Worm (Caenorhabditis elegans): Measurements from ENCODE around the gene C48B4.3.

C48B4.3 gene

DNA sequence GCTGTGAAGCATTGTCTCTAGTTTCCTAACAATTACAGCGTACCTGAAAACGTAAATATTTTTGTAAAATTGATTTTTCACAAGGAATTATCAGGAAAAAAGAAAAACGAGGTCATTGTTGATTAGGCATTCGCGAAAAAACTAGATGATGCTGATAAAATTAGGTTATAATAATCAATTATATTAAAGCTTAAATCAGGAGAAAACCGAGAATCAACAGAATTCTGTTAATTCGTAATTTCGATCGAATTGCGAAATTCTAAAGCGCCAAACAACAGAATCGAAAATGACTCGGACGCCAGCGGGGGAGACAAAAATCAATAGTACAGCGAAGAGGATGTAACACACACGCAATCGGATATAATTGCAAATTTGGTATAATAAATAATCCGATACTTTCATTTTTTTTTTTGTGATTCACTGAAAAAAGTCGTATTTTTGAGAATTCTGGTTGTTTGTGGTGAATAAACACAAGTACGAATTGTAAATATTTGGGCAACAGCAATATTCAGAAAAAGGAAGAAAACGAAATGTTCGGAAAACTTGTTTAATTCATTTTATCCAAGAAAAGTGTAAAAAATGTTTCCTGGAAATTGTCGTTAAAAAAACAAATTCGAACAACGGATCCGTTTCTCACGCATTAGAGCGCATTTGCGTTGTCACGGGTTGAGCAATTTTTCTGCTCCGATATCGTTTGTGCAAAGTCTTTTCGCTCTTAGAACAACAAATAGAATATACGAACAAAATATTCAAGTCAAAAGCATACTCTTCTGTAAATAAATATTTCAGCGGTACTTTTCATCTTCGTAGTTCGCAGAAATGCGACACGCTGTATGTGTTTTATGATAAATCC, 1.9 kb downstream of the C48B4.3 start, which contains the start of gene ced-7 (continued):
- TF ChIP-seq pqm-1 (tag; optimal IDR thresholded peaks at IDR 0.05) (no peak), sup-37 (GFP tag; optimal IDR thresholded peaks at IDR 0.05) (no peak), fos-1 (tag; optimal IDR thresholded peaks at IDR 0.05) (no peak), C04F5.9 (tag; optimal IDR thresholded peaks at IDR 0.05) (no peak), ceh-8 (GFP tag; optimal IDR thresholded peaks at IDR 0.05) (no peak), Y116A8C.19 (tag; optimal IDR thresholded peaks at IDR 0.05; ENCODE audit: borderline replicate concordance) (no peak), aly-2 (tag; optimal IDR thresholded peaks at IDR 0.05) (no peak), grh-1 (GFP tag; IDR thresholded peaks at IDR 0.05) (no peak), ceh-63 (GFP tag; optimal IDR thresholded peaks at IDR 0.05) (no peak), zag-1 (tag; optimal IDR thresholded peaks at IDR 0.05) (no peak), hpl-2 (GFP tag; optimal IDR thresholded peaks at IDR 0.05) (no peak), ztf-4 (tag; optimal IDR thresholded peaks at IDR 0.05) (no peak), lsy-2 (tag; optimal IDR thresholded peaks at IDR 0.05) (peak; percentile 26 to 52), nhr-71 (tag; optimal IDR thresholded peaks at IDR 0.05) (peak; percentile 46), lin-14 (GFP tag; optimal IDR thresholded peaks at IDR 0.05) (peak; percentile 74), pax-3 (tag; optimal IDR thresholded peaks at IDR 0.05) (no peak), nhr-47 (tag; optimal IDR thresholded peaks at IDR 0.05) (peak; percentile 11), nhr-237 (tag; optimal IDR thresholded peaks at IDR 0.05) (no peak), egl-27 (tag; optimal IDR thresholded peaks at IDR 0.05) (no peak), ztf-11 (tag; optimal IDR thresholded peaks at IDR 0.05) (no peak), nhr-76 (tag; optimal IDR thresholded peaks at IDR 0.05) (no peak), C16A3.4 (tag; optimal IDR thresholded peaks at IDR 0.05) (peak; percentile 42), snpc-4 (tag; optimal IDR thresholded peaks at IDR 0.05) (no peak), ceh-88 (GFP tag; IDR thresholded peaks at IDR 0.05) (no peak), nhr-84 (tag; optimal IDR thresholded peaks at IDR 0.05) (no peak), zip-4 (GFP tag; optimal IDR thresholded peaks at IDR 0.05) (no peak), nhr-77 (tag; optimal IDR thresholded peaks at IDR 0.05) (no peak), nhr-19 (GFP tag; conservative IDR thresholded peaks at IDR 0.05) (no peak), nhr-90 (tag; optimal IDR thresholded peaks at IDR 0.05; ENCODE audit: poor library complexity) (no peak), mdl-1 (tag; optimal IDR thresholded peaks at IDR 0.05) (no peak), mef-2 (tag; optimal IDR thresholded peaks at IDR 0.05) (no peak), ces-1 (GFP tag; optimal IDR thresholded peaks at IDR 0.05) (no peak), efl-1 (optimal IDR thresholded peaks at IDR 0.05) (peak; percentile 30 to 39), efl-1 (GFP tag; optimal IDR thresholded peaks at IDR 0.05 in 1 of 2) (peak; percentile 49 to 92), swsn-7 (tag; optimal IDR thresholded peaks at IDR 0.05) (no peak), ceh-90 (tag; optimal IDR thresholded peaks at IDR 0.05) (no peak), lir-3 (tag; optimal IDR thresholded peaks at IDR 0.05; ENCODE audit: poor library complexity) (no peak), jun-1 (tag; optimal IDR thresholded peaks at IDR 0.05) (no peak), ceh-82 (tag; optimal IDR thresholded peaks at IDR 0.05) (no peak), rnt-1 (tag; optimal IDR thresholded peaks at IDR 0.05) (no peak), nhr-85 (tag) (peak; percentile 14), mab-9 (GFP tag; IDR thresholded peaks at IDR 0.05) (no peak), elt-3 (tag; optimal IDR thresholded peaks at IDR 0.05) (no peak), nhr-20 (tag; optimal IDR thresholded peaks at IDR 0.05) (peak; percentile 9), vab-15 (tag; optimal IDR thresholded peaks at IDR 0.05) (no peak), unc-86 (tag; optimal IDR thresholded peaks at IDR 0.05) (peak; percentile 22), unc-130 (tag; optimal IDR thresholded peaks at IDR 0.05) (no peak), skn-1 (tag; optimal IDR thresholded peaks at IDR 0.05) (no peak), unc-30 (tag; optimal IDR thresholded peaks at IDR 0.05) (no peak), fkh-8 (tag; optimal IDR thresholded peaks at IDR 0.05) (peak; percentile 75), hlh-17 (GFP tag; optimal IDR thresholded peaks at IDR 0.05; ENCODE audit: borderline replicate concordance) (no peak), sox-4 (tag; optimal IDR thresholded peaks at IDR 0.05) (no peak)

Data from whole organism, L1 larva.